Worm (Caenorhabditis elegans) whole organism, early embryonic: ENCODE results near the gene ceh-54.

ENCODE experiments used
- B0310.2 ChIP-seq: sonication (generic microtip); optimal IDR thresholded peaks from 2 replicates; lab custom pipeline; 2016; ENCODE audit warnings: mild to moderate bottlenecking, missing genetic modification characterization, missing compliant biosample characterization
- aly-1 ChIP-seq: sonication (generic microtip); optimal IDR thresholded peaks from 2 replicates; lab custom pipeline; 2016; ENCODE audit warnings: missing genetic modification characterization, missing compliant biosample characterization
- ama-1 ChIP-seq: fragments of 150-350 bp; optimal IDR thresholded peaks from 2 replicates; lab custom pipeline; 2014
- ets-7 ChIP-seq: sonication (generic microtip); optimal IDR thresholded peaks from 2 replicates; lab custom pipeline; 2016; ENCODE audit warnings: missing genotype, missing genetic modification characterization, missing compliant biosample characterization
- flt-1 ChIP-seq: fragments of 200-800 bp; sonication (Bioruptor generic); IDR thresholded peaks from 2 replicates; pipeline ENCODE4 v1.3.6; 2022; ENCODE audit warnings: missing genetic modification characterization, missing compliant biosample characterization
- hmg-4 ChIP-seq: fragments of 200-800 bp; sonication (Bioruptor generic); optimal IDR thresholded peaks from 2 replicates; lab custom pipeline; 2018; ENCODE audit warnings: mild to moderate bottlenecking, missing genetic modification characterization, missing compliant biosample characterization
- hnd-1 ChIP-seq: sonication (generic microtip); optimal IDR thresholded peaks from 2 replicates; lab custom pipeline; 2016; ENCODE audit warnings: missing genetic modification characterization, missing compliant biosample characterization
- pes-1 ChIP-seq: fragments of 200-800 bp; sonication (Bioruptor generic); IDR thresholded peaks from 2 replicates; pipeline ENCODE4 v1.3.6; 2022; ENCODE audit warnings: missing genetic modification reagents, missing genetic modification characterization, missing compliant biosample characterization
- scrt-1 ChIP-seq: fragments of 200-800 bp; sonication (Bioruptor generic); IDR thresholded peaks from 2 replicates; pipeline ENCODE4 v1.3.6; 2022; ENCODE audit warnings: missing genetic modification characterization, missing compliant biosample characterization
- sea-1 ChIP-seq: fragments of 200-800 bp; sonication (Bioruptor generic); conservative IDR thresholded peaks from 2 replicates; pipeline ENCODE4 v1.3.6; 2022; ENCODE audit warnings: missing genetic modification characterization, missing compliant biosample characterization
- tbx-11 ChIP-seq: fragments of 200-800 bp; sonication (Bioruptor generic); IDR thresholded peaks from 2 replicates; pipeline ENCODE4 v1.3.6; 2022; ENCODE audit warnings: missing genetic modification characterization, missing compliant biosample characterization

DNA sequence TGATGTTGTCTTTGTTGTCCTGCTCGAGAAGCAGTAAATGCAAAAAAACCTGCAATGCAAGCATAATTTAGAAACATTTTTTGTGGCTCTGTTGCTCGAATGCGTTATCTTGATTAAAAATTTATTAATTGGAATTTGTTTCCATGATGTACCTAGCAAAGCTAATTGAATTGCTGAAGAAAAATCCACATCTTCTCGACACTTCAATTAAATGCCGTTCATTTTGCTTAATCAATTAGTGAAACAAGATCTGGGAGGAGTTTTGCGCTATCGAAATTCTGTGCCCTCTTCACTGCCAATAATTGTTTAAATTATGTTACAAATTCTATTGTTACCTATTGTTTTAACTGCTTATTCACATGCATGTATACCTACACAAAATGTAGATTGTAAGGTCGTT is 18.2 kb downstream of the ceh-54 start, which contains the start of gene T25B2.3:
- no peak for TF ChIP-seq ama-1 (lab: Kevin White, UChicago)
- TF ChIP-seq hmg-4: no peak
- no peak for TF ChIP-seq pes-1
- TF ChIP-seq aly-1 (tag; lab: Kevin White, UChicago): no peak
- TF ChIP-seq sea-1 (GFP tag; lab: Robert Waterston, UW): no peak
- TF ChIP-seq flt-1 (GFP tag; lab: Robert Waterston, UW): no peak
- no peak for TF ChIP-seq hnd-1 (tag; lab: Kevin White, UChicago)
- no peak for TF ChIP-seq ets-7 (tag; lab: Kevin White, UChicago)
- no peak for TF ChIP-seq B0310.2 (tag; lab: Kevin White, UChicago)
- no peak for TF ChIP-seq scrt-1 (GFP tag; lab: Robert Waterston, UW)
- TF ChIP-seq tbx-11 (GFP tag; lab: Robert Waterston, UW): no peak
